Worm (Caenorhabditis elegans) whole organism, mixed stage, embryonic: ENCODE measurements around the gene F37C4.5.
"Not testable (repeated sequence)": the region's sequence is repeated elsewhere in the genome, so short reads cannot be mapped to it uniquely, and the experiment has no call there.

Experiments
- ces-1 ChIP-seq: fragments of 150-350 bp; optimal IDR thresholded peaks from 2 replicates; lab custom pipeline; 2014; ENCODE audit warnings: missing biosample characterization, missing genetic modification reagents, missing genetic modification characterization
- elt-3 ChIP-seq: fragments of 150-350 bp; optimal IDR thresholded peaks from 2 replicates; lab custom pipeline; 2014; ENCODE audit warnings: missing biosample characterization, missing genetic modification characterization
- lin-13 ChIP-seq: fragments of 150-350 bp; optimal IDR thresholded peaks from 2 replicates; lab custom pipeline; 2014; ENCODE audit warnings: missing biosample characterization, missing genetic modification characterization
- nhr-28 ChIP-seq: fragments of 150-350 bp; optimal IDR thresholded peaks from 2 replicates; lab custom pipeline; 2014; ENCODE audit warnings: missing biosample characterization, missing genetic modification characterization
- unc-62 ChIP-seq: fragments of 150-350 bp; optimal IDR thresholded peaks from 2 replicates; lab custom pipeline; 2014; ENCODE audit warnings: missing biosample characterization, missing genetic modification reagents, missing genetic modification characterization

DNA sequence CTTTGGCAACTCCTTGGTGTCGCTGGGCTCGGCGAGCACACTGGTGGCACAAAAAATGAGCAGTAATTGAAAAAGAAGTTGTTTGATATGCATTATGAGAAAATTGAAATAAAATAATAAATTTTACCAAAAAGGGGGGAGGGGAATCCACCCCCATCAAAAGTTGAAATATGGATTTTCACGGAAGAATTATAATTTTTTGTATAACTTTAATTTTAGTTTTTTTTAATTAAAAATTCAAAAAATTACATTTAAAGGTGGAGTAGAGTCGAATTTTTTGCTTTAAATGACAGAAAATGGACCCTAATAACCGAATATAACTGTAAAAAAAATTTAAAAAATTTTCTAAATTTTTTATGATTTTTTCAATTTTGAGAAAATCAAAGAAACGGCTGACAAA is 38.2 kb upstream of the F37C4.5 start, which contains the start of gene F56D6.18:
- TF ChIP-seq unc-62; ces-1 (GFP tag; lab: Kevin White, UChicago); elt-3 (tag; lab: Kevin White, UChicago); lin-13 (tag; lab: Kevin White, UChicago); nhr-28 (tag; lab: Kevin White, UChicago): not testable (repeated sequence)
